1 fruit fly cellular context compared by ENCODE assay signal in genomic region chr3L:3141411-3141810, dm6.
TF ChIP-seq lines count a peak whose summit lies in the region.

No protein-coding gene starts in this region.

TF ChIP-seq in whole organism, embryonic, 481 proteins besides CTCF, POLR2A, EP300 and RAD21 (continued from another document):
- peak; percentile 50 for TF ChIP-seq gsb-n (tag; optimal IDR thresholded peaks at IDR 0.05; lab: Kevin White, UChicago)
- peak; percentile 7 for TF ChIP-seq Lhr (GFP tag; optimal IDR thresholded peaks at IDR 0.05; lab: Kevin White, UChicago)
- no peak for TF ChIP-seq Scr (GFP tag; IDR thresholded peaks at IDR 0.05; lab: Robert Waterston, UW; ENCODE audit: partially characterized antibody)
- peak; percentile 11; the same call in 1 of the 2 replicates for TF ChIP-seq Xrp1 (GFP tag; IDR thresholded peaks at IDR 0.05; lab: Robert Waterston, UW)
- peak; percentile 9; the same call in 1 of the 3 replicates for TF ChIP-seq zfh1 (GFP tag; IDR thresholded peaks at IDR 0.05; lab: Robert Waterston, UW)
- TF ChIP-seq CG31441 (GFP tag; IDR thresholded peaks at IDR 0.05; lab: Robert Waterston, UW): peak; percentile 28; the same call in 1 of the 2 replicates
- TF ChIP-seq CG13287 (GFP tag; IDR thresholded peaks at IDR 0.05; lab: Robert Waterston, UW; ENCODE audit: partially characterized antibody): no peak
- TF ChIP-seq CG2875 (GFP tag; optimal IDR thresholded peaks at IDR 0.05; lab: Kevin White, UChicago): peak; percentile 30
- TF ChIP-seq z (GFP tag; IDR thresholded peaks at IDR 0.05; lab: Robert Waterston, UW): peak; percentile 76
- peak; percentile 11; the same call in 1 of the 3 replicates for TF ChIP-seq otp (GFP tag; IDR thresholded peaks at IDR 0.05; lab: Robert Waterston, UW)
- no peak for TF ChIP-seq CG31365 (tag; optimal IDR thresholded peaks at IDR 0.05; lab: Kevin White, UChicago)
- TF ChIP-seq ssp (GFP tag; IDR thresholded peaks at IDR 0.05; lab: Robert Waterston, UW): no peak
- TF ChIP-seq Nf-YA (GFP tag; IDR thresholded peaks at IDR 0.05; lab: Robert Waterston, UW): no peak
- TF ChIP-seq Spps (tag; optimal IDR thresholded peaks at IDR 0.05; lab: Kevin White, UChicago): peak; percentile 59
- peak; percentile 64 for TF ChIP-seq gcm (GFP tag; optimal IDR thresholded peaks at IDR 0.05; lab: Kevin White, UChicago)
- peak; percentile 85 for TF ChIP-seq CG10431 (GFP tag; optimal IDR thresholded peaks at IDR 0.05; lab: Kevin White, UChicago)
- TF ChIP-seq nerfin-1 (tag; optimal IDR thresholded peaks at IDR 0.05; lab: Kevin White, UChicago): peak; percentile 29
- TF ChIP-seq onecut (GFP tag; IDR thresholded peaks at IDR 0.05; lab: Robert Waterston, UW): peak; percentile 32; the same call in 1 of the 2 replicates
- peak; percentile 4 for TF ChIP-seq CG1529 (GFP tag; optimal IDR thresholded peaks at IDR 0.05; lab: Kevin White, UChicago)
- peak in 1 of 2 experiments; percentile 14 for TF ChIP-seq Eip74EF (GFP tag; optimal IDR thresholded peaks at IDR 0.05; lab: Kevin White, UChicago)
- TF ChIP-seq CG10267 (tag; optimal IDR thresholded peaks at IDR 0.05; lab: Kevin White, UChicago): peak; percentile 5
- TF ChIP-seq cg (GFP tag; optimal IDR thresholded peaks at IDR 0.05; lab: Kevin White, UChicago): peak; percentile 24
- TF ChIP-seq CG2712 (tag; optimal IDR thresholded peaks at IDR 0.05; lab: Kevin White, UChicago): peak; percentile 34
- no peak for TF ChIP-seq bbx (GFP tag; IDR thresholded peaks at IDR 0.05; lab: Robert Waterston, UW; ENCODE audit: partially characterized antibody)
- peak; percentile 8 for TF ChIP-seq Asciz (GFP tag; optimal IDR thresholded peaks at IDR 0.05; lab: Kevin White, UChicago)
- TF ChIP-seq kah (GFP tag; optimal IDR thresholded peaks at IDR 0.05; lab: Kevin White, UChicago): peak; percentile 5
- TF ChIP-seq CG15011 (GFP tag; optimal IDR thresholded peaks at IDR 0.05; lab: Kevin White, UChicago): no peak
- TF ChIP-seq Dip2 (GFP tag; IDR thresholded peaks at IDR 0.05; lab: Robert Waterston, UW): no peak
- peak in 1 of 2 experiments; percentile 61 for TF ChIP-seq bsh (GFP tag; optimal IDR thresholded peaks at IDR 0.05; lab: Kevin White, UChicago)
- TF ChIP-seq CG2202 (tag; optimal IDR thresholded peaks at IDR 0.05; lab: Kevin White, UChicago): peak; percentile 43
